Fruit fly (Drosophila melanogaster) whole organism, embryonic: ENCODE results near the gene CG3009.

Experiments
- Bgb ChIP-seq: fragments of 200-800 bp; sonication (Bioruptor generic); IDR thresholded peaks from 2 replicates; pipeline ENCODE4 v1.3.6; 2022; ENCODE audit warnings: missing biosample characterization, missing genetic modification characterization; ENCODE audit not compliant: partially characterized antibody
- Blimp-1 ChIP-seq: fragments of 200-800 bp; sonication (Bioruptor generic); optimal IDR thresholded peaks from 3 replicates; lab custom pipeline; 2018; ENCODE audit warnings: missing biosample characterization, missing genetic modification characterization, mild to moderate bottlenecking, moderate library complexity, missing genetic modification reagents
- CG10462 ChIP-seq: fragments of 200-800 bp; sonication (Bioruptor generic); optimal IDR thresholded peaks from 2 replicates; lab custom pipeline; 2016; ENCODE audit warnings: missing biosample characterization, missing genetic modification characterization
- CG11504 ChIP-seq: fragments of 200-800 bp; sonication (Bioruptor generic); optimal IDR thresholded peaks from 3 replicates; lab custom pipeline; 2019; ENCODE audit warnings: missing biosample characterization, mild to moderate bottlenecking, missing genetic modification characterization, moderate library complexity
- CG11695 ChIP-seq: fragments of 200-800 bp; sonication (Bioruptor generic); IDR thresholded peaks from 3 replicates; pipeline ENCODE4 v1.3.6; 2022; ENCODE audit warnings: missing biosample characterization, missing genetic modification characterization
- CG12299 ChIP-seq: fragments of 200-800 bp; sonication (Bioruptor generic); optimal IDR thresholded peaks from 2 replicates; lab custom pipeline; 2018; ENCODE audit warnings: missing biosample characterization, mild to moderate bottlenecking, missing genetic modification characterization
- CG13123 ChIP-seq: fragments of 200-800 bp; sonication (Bioruptor generic); optimal IDR thresholded peaks from 2 replicates; lab custom pipeline; 2016; ENCODE audit warnings: missing biosample characterization, missing genetic modification characterization
- CG13296 ChIP-seq: fragments of 200-800 bp; sonication (Bioruptor generic); optimal IDR thresholded peaks from 3 replicates; lab custom pipeline; 2018; ENCODE audit warnings: missing biosample characterization, mild to moderate bottlenecking, missing genetic modification characterization
- CG14014 ChIP-seq: fragments of 200-800 bp; sonication (Bioruptor generic); IDR thresholded peaks from 2 replicates; pipeline ENCODE4 v1.3.6; 2022; ENCODE audit warnings: missing biosample characterization, missing genetic modification characterization
- CG14965 ChIP-seq: fragments of 200-800 bp; sonication (Bioruptor generic); optimal IDR thresholded peaks from 2 replicates; lab custom pipeline; 2016; ENCODE audit warnings: missing biosample characterization, missing genetic modification characterization, borderline replicate concordance
- CG1603 ChIP-seq: fragments of 200-800 bp; sonication (Bioruptor generic); optimal IDR thresholded peaks from 2 replicates; lab custom pipeline; 2019; ENCODE audit warnings: missing biosample characterization, mild to moderate bottlenecking, missing genetic modification characterization, moderate library complexity
- CG17186 ChIP-seq: fragments of 200-800 bp; sonication (Bioruptor generic); optimal IDR thresholded peaks from 3 replicates; lab custom pipeline; 2017; ENCODE audit warnings: missing biosample characterization, missing genetic modification reagents, missing genetic modification characterization
- CG17385 ChIP-seq: fragments of 200-800 bp; sonication (Bioruptor generic); optimal IDR thresholded peaks from 3 replicates; lab custom pipeline; 2018; ENCODE audit warnings: missing biosample characterization, mild to moderate bottlenecking, missing genetic modification characterization
- CG30431 ChIP-seq: fragments of 200-800 bp; sonication (Bioruptor generic); optimal IDR thresholded peaks from 2 replicates; lab custom pipeline; 2017; ENCODE audit warnings: missing biosample characterization, missing genetic modification characterization
- CG31224 ChIP-seq: fragments of 200-800 bp; sonication (Bioruptor generic); IDR thresholded peaks from 2 replicates; pipeline ENCODE4 v1.3.6; 2022; ENCODE audit warnings: missing biosample characterization, missing genetic modification characterization
- CG31441 ChIP-seq: fragments of 200-800 bp; sonication (Bioruptor generic); IDR thresholded peaks from 2 replicates; pipeline ENCODE4 v1.3.6; 2022; ENCODE audit warnings: missing biosample characterization, missing genetic modification characterization
- CG34422 ChIP-seq: fragments of 200-800 bp; sonication (Bioruptor generic); IDR thresholded peaks from 3 replicates; pipeline ENCODE4 v1.3.6; 2022; ENCODE audit warnings: missing biosample characterization, missing genetic modification characterization
- CG5245 ChIP-seq: fragments of 200-800 bp; sonication (Bioruptor generic); optimal IDR thresholded peaks from 3 replicates; lab custom pipeline; 2016; ENCODE audit warnings: missing biosample characterization, missing genetic modification characterization
- CG6791 ChIP-seq: fragments of 200-800 bp; sonication (Bioruptor generic); IDR thresholded peaks from 3 replicates; pipeline ENCODE4 v1.3.6; 2022; ENCODE audit warnings: missing biosample characterization, missing genetic modification characterization; ENCODE audit not compliant: partially characterized antibody
- CG6813 ChIP-seq: fragments of 200-800 bp; sonication (Bioruptor generic); optimal IDR thresholded peaks from 2 replicates; lab custom pipeline; 2017; ENCODE audit warnings: missing biosample characterization, missing genetic modification characterization, mild to moderate bottlenecking, moderate library complexity, missing genetic modification reagents
- CG7745 ChIP-seq: fragments of 200-800 bp; sonication (Bioruptor generic); optimal IDR thresholded peaks from 2 replicates; lab custom pipeline; 2018; ENCODE audit warnings: missing biosample characterization, mild to moderate bottlenecking, missing genetic modification characterization, moderate library complexity
- CG8388 ChIP-seq: fragments of 200-800 bp; sonication (Bioruptor generic); optimal IDR thresholded peaks from 2 replicates; lab custom pipeline; 2019; ENCODE audit warnings: missing biosample characterization, mild to moderate bottlenecking, missing genetic modification characterization, moderate library complexity
- CG9727 ChIP-seq: fragments of 200-800 bp; sonication (Bioruptor generic); optimal IDR thresholded peaks from 3 replicates; lab custom pipeline; 2017; ENCODE audit warnings: missing biosample characterization, mild to moderate bottlenecking, missing genetic modification characterization
- Dbx ChIP-seq: fragments of 200-800 bp; sonication (Bioruptor generic); IDR thresholded peaks from 3 replicates; pipeline ENCODE4 v1.3.6; 2022; ENCODE audit warnings: missing biosample characterization, missing genetic modification characterization
- Dip2 ChIP-seq: fragments of 200-800 bp; sonication (Bioruptor generic); IDR thresholded peaks from 2 replicates; pipeline ENCODE4 v1.3.6; 2022; ENCODE audit warnings: missing biosample characterization, missing genetic modification characterization
- H2.0 ChIP-seq: fragments of 200-800 bp; sonication (Bioruptor generic); IDR thresholded peaks from 2 replicates; pipeline ENCODE4 v1.3.6; 2022; ENCODE audit warnings: missing biosample characterization, missing genetic modification characterization
- MESR4 ChIP-seq: fragments of 200-800 bp; sonication (Bioruptor generic); optimal IDR thresholded peaks from 2 replicates; lab custom pipeline; 2018; ENCODE audit warnings: missing biosample characterization, mild to moderate bottlenecking, missing genetic modification characterization, moderate library complexity
- NC2β ChIP-seq: fragments of 200-800 bp; sonication (Bioruptor generic); optimal IDR thresholded peaks from 2 replicates; lab custom pipeline; 2016; ENCODE audit warnings: missing biosample characterization, missing genetic modification characterization
- Ptx1 ChIP-seq: fragments of 200-800 bp; sonication (Bioruptor generic); IDR thresholded peaks from 2 replicates; pipeline ENCODE4 v1.3.6; 2022; ENCODE audit warnings: missing biosample characterization, missing genetic modification characterization
- Sox100B ChIP-seq: fragments of 200-800 bp; sonication (Bioruptor generic); optimal IDR thresholded peaks from 3 replicates; lab custom pipeline; 2018; ENCODE audit warnings: missing biosample characterization, mild to moderate bottlenecking, missing genetic modification characterization
- Spps ChIP-seq: fragments of 200-800 bp; sonication (Bioruptor generic); optimal IDR thresholded peaks from 2 replicates; lab custom pipeline; 2018; ENCODE audit warnings: missing biosample characterization, mild to moderate bottlenecking, missing genetic modification characterization
- Usf ChIP-seq: fragments of 200-800 bp; sonication (Bioruptor generic); optimal IDR thresholded peaks from 2 replicates; lab custom pipeline; 2017; ENCODE audit warnings: missing genotype, missing biosample characterization, missing genetic modification characterization
- YL-1 ChIP-seq: fragments of 200-800 bp; sonication (Bioruptor generic); optimal IDR thresholded peaks from 3 replicates; lab custom pipeline; 2017; ENCODE audit warnings: missing biosample characterization, mild to moderate bottlenecking, missing genetic modification characterization
- btn ChIP-seq: fragments of 200-800 bp; sonication (Bioruptor generic); optimal IDR thresholded peaks from 2 replicates; lab custom pipeline; 2016; ENCODE audit warnings: missing biosample characterization, missing genetic modification characterization
- cg ChIP-seq: fragments of 200-800 bp; sonication (Bioruptor generic); optimal IDR thresholded peaks from 3 replicates; lab custom pipeline; 2019; ENCODE audit warnings: missing biosample characterization, mild to moderate bottlenecking, missing genetic modification characterization, moderate library complexity
- dati ChIP-seq: fragments of 200-800 bp; sonication (Bioruptor generic); IDR thresholded peaks from 2 replicates; pipeline ENCODE4 v1.3.6; 2022; ENCODE audit warnings: missing biosample characterization, missing genetic modification characterization
- inv ChIP-seq: fragments of 200-800 bp; sonication (Bioruptor generic); IDR thresholded peaks from 2 replicates; pipeline ENCODE4 v1.3.6; 2022; ENCODE audit warnings: missing biosample characterization, missing genetic modification characterization; ENCODE audit not compliant: partially characterized antibody
- lbe ChIP-seq: fragments of 200-800 bp; sonication (Bioruptor generic); optimal IDR thresholded peaks from 2 replicates; lab custom pipeline; 2016; ENCODE audit warnings: missing biosample characterization, mild to moderate bottlenecking, missing genetic modification characterization
- luna ChIP-seq: fragments of 200-800 bp; sonication (Bioruptor generic); optimal IDR thresholded peaks from 2 replicates; lab custom pipeline; 2016; ENCODE audit warnings: missing biosample characterization, missing genetic modification characterization
- nerfin-2 ChIP-seq: fragments of 200-800 bp; sonication (Bioruptor generic); IDR thresholded peaks from 2 replicates; pipeline ENCODE4 v1.3.6; 2022; ENCODE audit warnings: missing biosample characterization, missing genetic modification characterization; ENCODE audit not compliant: partially characterized antibody
- p53 ChIP-seq: fragments of 200-800 bp; sonication (Bioruptor generic); optimal IDR thresholded peaks from 2 replicates; lab custom pipeline; 2016; ENCODE audit warnings: missing biosample characterization, missing genetic modification characterization
- psq ChIP-seq: fragments of 200-800 bp; sonication (Bioruptor generic); optimal IDR thresholded peaks from 2 replicates; lab custom pipeline; 2017; ENCODE audit warnings: missing biosample characterization, missing genetic modification characterization
- rib ChIP-seq: fragments of 200-800 bp; sonication (Bioruptor generic); IDR thresholded peaks from 2 replicates; pipeline ENCODE4 v1.3.6; 2022; ENCODE audit warnings: missing biosample characterization, missing genetic modification characterization
- sd ChIP-seq: fragments of 200-800 bp; sonication (Bioruptor generic); optimal IDR thresholded peaks from 3 replicates; lab custom pipeline; 2018; ENCODE audit warnings: missing biosample characterization, mild to moderate bottlenecking, missing genetic modification characterization, moderate library complexity
- sens ChIP-seq: fragments of 200-800 bp; sonication (Bioruptor generic); peaks from one replicate; lab custom pipeline; 2016; ENCODE audit warnings: missing biosample characterization, missing genetic modification characterization
- shn ChIP-seq: fragments of 200-800 bp; sonication (Bioruptor generic); optimal IDR thresholded peaks from 3 replicates; lab custom pipeline; 2016; ENCODE audit warnings: missing biosample characterization, missing genetic modification characterization
- sisA ChIP-seq: fragments of 200-800 bp; sonication (Bioruptor generic); IDR thresholded peaks from 2 replicates; pipeline ENCODE4 v1.3.6; 2022; ENCODE audit warnings: missing biosample characterization, missing genetic modification characterization
- trem ChIP-seq: fragments of 200-800 bp; optimal IDR thresholded peaks from 3 replicates; lab custom pipeline; 2019; ENCODE audit warnings: missing biosample characterization, mild to moderate bottlenecking, missing genetic modification characterization, moderate library complexity
- zen2 ChIP-seq: fragments of 200-800 bp; sonication (Bioruptor generic); IDR thresholded peaks from 3 replicates; pipeline ENCODE4 v1.3.6; 2022; ENCODE audit warnings: missing biosample characterization, missing genetic modification characterization; ENCODE audit not compliant: partially characterized antibody

The CG3009 gene

DNA sequence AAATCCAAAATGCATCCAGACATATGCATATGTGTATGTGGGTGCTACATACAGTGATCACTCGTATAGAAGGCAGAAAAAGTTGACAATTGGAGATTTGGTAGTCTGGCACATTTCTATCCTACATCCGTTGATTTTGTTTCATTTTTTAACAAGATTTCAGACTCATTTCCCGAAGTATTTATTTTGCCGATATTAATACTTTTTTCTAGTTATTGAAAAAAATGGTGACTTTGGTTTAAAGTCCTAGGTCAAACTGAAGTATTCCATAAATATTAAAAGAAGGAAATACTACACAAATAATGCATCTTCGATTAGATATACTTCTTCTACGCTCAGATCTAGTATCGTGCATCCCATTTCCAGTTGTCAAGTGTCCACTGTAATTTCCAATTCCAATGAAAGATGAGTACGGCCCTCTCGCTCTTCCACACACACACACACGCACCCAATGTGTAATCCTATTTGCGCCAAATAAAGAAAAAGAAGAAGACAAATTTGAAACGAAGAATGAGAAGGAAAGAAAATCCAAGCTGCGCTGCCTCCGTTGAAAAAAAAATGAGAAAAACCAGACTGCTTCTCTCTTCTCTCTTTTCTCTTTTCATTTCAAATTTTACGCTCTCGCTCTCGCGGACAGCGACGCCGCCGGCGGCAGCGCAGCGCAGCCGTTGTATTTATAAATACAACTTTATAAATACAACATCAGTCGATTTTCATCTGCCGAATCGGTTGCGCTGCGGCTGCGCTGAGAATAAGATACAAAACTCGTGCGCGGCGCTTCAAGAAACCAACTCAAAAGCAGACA is 49.4 kb downstream of the CG3009 start, which contains the start of gene peb:
TSS of gene peb (plus strand) at position 700 of the 805 bp plus-strand sequence.
- TF ChIP-seq YL-1 (GFP tag; lab: Kevin White, UChicago): no peak
- no peak for TF ChIP-seq Dip2 (GFP tag; lab: Robert Waterston, UW)
- peak; percentile 27 for TF ChIP-seq CG5245 (GFP tag; lab: Kevin White, UChicago)
- TF ChIP-seq trem: no peak
- TF ChIP-seq CG11504 (tag; lab: Kevin White, UChicago): peak; percentile 69
- TF ChIP-seq CG6813 (GFP tag; lab: Kevin White, UChicago): no peak
- peak; percentile 90 for TF ChIP-seq CG17385 (GFP tag; lab: Kevin White, UChicago)
- TF ChIP-seq dati (GFP tag; lab: Robert Waterston, UW): no peak
- TF ChIP-seq Bgb (GFP tag; lab: Robert Waterston, UW): peak; percentile 43
- no peak for TF ChIP-seq CG31224 (GFP tag; lab: Robert Waterston, UW)
- peak; percentile 71; the same call in 2 of the 3 replicates for TF ChIP-seq zen2
- peak; percentile 79 for TF ChIP-seq CG9727 (GFP tag; lab: Kevin White, UChicago)
- peak; percentile 61 for TF ChIP-seq Ptx1 (GFP tag; lab: Robert Waterston, UW)
- peak; percentile 31 for TF ChIP-seq Blimp-1 (GFP tag; lab: Kevin White, UChicago)
- TF ChIP-seq CG17186 (GFP tag; lab: Kevin White, UChicago): no peak
- peak; percentile 39; the same call in 1 of the 2 replicates for TF ChIP-seq CG14014 (GFP tag; lab: Robert Waterston, UW)
- peak; percentile 59 for TF ChIP-seq Sox100B (GFP tag; lab: Kevin White, UChicago)
- no peak for TF ChIP-seq p53 (GFP tag; lab: Kevin White, UChicago)
- peak; percentile 27 for TF ChIP-seq CG10462 (GFP tag; lab: Kevin White, UChicago)
- 0 out of 2 replicates have a peak, but pooled peaks have one; percentile 10 for TF ChIP-seq rib (GFP tag; lab: Robert Waterston, UW)
- TF ChIP-seq CG34422: peak; percentile 30; the same call in 1 of the 3 replicates
- peak; percentile 78 for TF ChIP-seq cg (GFP tag; lab: Kevin White, UChicago)
- TF ChIP-seq CG7745 (tag; lab: Kevin White, UChicago): no peak
- no peak for TF ChIP-seq shn (GFP tag; lab: Kevin White, UChicago)
- no peak for TF ChIP-seq lbe (GFP tag; lab: Kevin White, UChicago)
- TF ChIP-seq NC2β (GFP tag; lab: Kevin White, UChicago): peak; percentile 46
- no peak for TF ChIP-seq CG12299 (tag; lab: Kevin White, UChicago)
- TF ChIP-seq inv (GFP tag; lab: Robert Waterston, UW): no peak
- TF ChIP-seq CG30431 (GFP tag; lab: Kevin White, UChicago): peak; percentile 50
- TF ChIP-seq Dbx (GFP tag; lab: Robert Waterston, UW): no peak
- no peak for TF ChIP-seq sd (tag; lab: Kevin White, UChicago)
- TF ChIP-seq CG13123 (GFP tag; lab: Kevin White, UChicago): no peak
- TF ChIP-seq H2.0: no peak
- peak; percentile 52 for TF ChIP-seq sisA (GFP tag; lab: Robert Waterston, UW)
- TF ChIP-seq sens (GFP tag; lab: Kevin White, UChicago): peak; percentile 98
- no peak for TF ChIP-seq CG14965 (GFP tag; lab: Kevin White, UChicago)
- no peak for TF ChIP-seq nerfin-2
- TF ChIP-seq CG6791: no peak
- no peak for TF ChIP-seq MESR4 (GFP tag; lab: Kevin White, UChicago)
- TF ChIP-seq psq (GFP tag; lab: Kevin White, UChicago): no peak
- TF ChIP-seq Usf (GFP tag; lab: Kevin White, UChicago): peak; percentile 32
- TF ChIP-seq CG11695 (GFP tag; lab: Robert Waterston, UW): 0 out of 3 replicates have a peak, but pooled peaks have one; percentile 36
- peak; percentile 45; the same call in 1 of the 2 replicates for TF ChIP-seq CG31441 (GFP tag; lab: Robert Waterston, UW)
- TF ChIP-seq luna (GFP tag; lab: Kevin White, UChicago): no peak
- peak; percentile 44 for TF ChIP-seq CG8388
- TF ChIP-seq btn (GFP tag; lab: Kevin White, UChicago): peak; percentile 0
- peak; percentile 21 for TF ChIP-seq CG1603 (tag; lab: Kevin White, UChicago)
- no peak for TF ChIP-seq CG13296
- TF ChIP-seq Spps (tag; lab: Kevin White, UChicago): peak; percentile 29
